Fruit fly (Drosophila melanogaster): ENCODE results near the gene CG3598.

dm6 chrX:2912581-2912980, 24.2 kb upstream of the CG3598 start:
- TF ChIP-seq psq (optimal IDR thresholded peaks at IDR 0.05) (no peak), ttk (optimal IDR thresholded peaks at IDR 0.05) (no peak), insv (optimal IDR thresholded peaks at IDR 0.05) (no peak), h (optimal IDR thresholded peaks at IDR 0.05) (no peak)
